Fruit fly (Drosophila melanogaster): ENCODE measurements around the gene p.

p gene

dm6 chr3R:8660661-8661060 is 9.8 kb downstream of the p start, which contains the start of gene bel:
Gene bel, minus strand, starts transcription at chr3R:8660761.
- TF ChIP-seq CrebA (GFP tag; optimal IDR thresholded peaks at IDR 0.05; ENCODE audit: borderline replicate concordance) (no peak), br (GFP tag; optimal IDR thresholded peaks at IDR 0.05) (no peak), lola (GFP tag; optimal IDR thresholded peaks at IDR 0.05) (no peak), HLH106 (tag; optimal IDR thresholded peaks at IDR 0.05) (no peak), Mio (GFP tag; optimal IDR thresholded peaks at IDR 0.05) (no peak), Hnf4 (GFP tag; optimal IDR thresholded peaks at IDR 0.05) (no peak), Rel (GFP tag; optimal IDR thresholded peaks at IDR 0.05) (no peak), Rel (tag; optimal IDR thresholded peaks at IDR 0.05) (no peak), Abd-B (GFP tag; optimal IDR thresholded peaks at IDR 0.05) (no peak), OdsH (GFP tag; optimal IDR thresholded peaks at IDR 0.05) (no peak), Hr78 (GFP tag; optimal IDR thresholded peaks at IDR 0.05) (no peak), Dif (GFP tag; optimal IDR thresholded peaks at IDR 0.05; ENCODE audit: partially characterized antibody) (no peak), CG32264 (GFP tag; optimal IDR thresholded peaks at IDR 0.05) (no peak)

dm6 chr3R:8659907-8660660 is 10.4 kb downstream of the p start:
- TF ChIP-seq Dif (GFP tag; optimal IDR thresholded peaks at IDR 0.05; ENCODE audit: partially characterized antibody) (peak; percentile 42), dl (GFP tag; optimal IDR thresholded peaks at IDR 0.05; ENCODE audit: insufficient read depth in 1 of 2, partially characterized antibody in 2 of 2) (no peak), foxo (GFP tag; optimal IDR thresholded peaks at IDR 0.05) (peak in 1 of 2 experiments; percentile 46), ey (GFP tag; optimal IDR thresholded peaks at IDR 0.05) (peak; percentile 2), h (GFP tag; optimal IDR thresholded peaks at IDR 0.05) (peak; percentile 93), Myc (optimal IDR thresholded peaks at IDR 0.05) (peak; percentile 50), fru (GFP tag; optimal IDR thresholded peaks at IDR 0.05) (peak; percentile 15), Hr78 (GFP tag; optimal IDR thresholded peaks at IDR 0.05) (no peak), Jra (GFP tag; optimal IDR thresholded peaks at IDR 0.05) (no peak), Sp1 (GFP tag; optimal IDR thresholded peaks at IDR 0.05) (peak; percentile 60), Hr83 (GFP tag; optimal IDR thresholded peaks at IDR 0.05; ENCODE audit: poor library complexity, severe bottlenecking) (peak; percentile 32), Rel (GFP tag; optimal IDR thresholded peaks at IDR 0.05) (no peak), Rel (tag; optimal IDR thresholded peaks at IDR 0.05) (peak; percentile 63), Hnf4 (GFP tag; optimal IDR thresholded peaks at IDR 0.05) (peak; percentile 29), rgr (GFP tag; optimal IDR thresholded peaks at IDR 0.05) (peak; percentile 68), Dfd (GFP tag; optimal IDR thresholded peaks at IDR 0.05) (no peak), br (GFP tag; optimal IDR thresholded peaks at IDR 0.05) (peak; percentile 12), HLH106 (tag; optimal IDR thresholded peaks at IDR 0.05) (peak; percentile 38)

- no peak for TF ChIP-seq sage (GFP tag; optimal IDR thresholded peaks at IDR 0.05)
- no peak for TF ChIP-seq pan (optimal IDR thresholded peaks at IDR 0.05)
- no peak for TF ChIP-seq GATAd (GFP tag; optimal IDR thresholded peaks at IDR 0.05)
- TF ChIP-seq Hnf4 (GFP tag; optimal IDR thresholded peaks at IDR 0.05), result peak; percentile 54
- no peak for TF ChIP-seq Vsx2 (GFP tag; optimal IDR thresholded peaks at IDR 0.05; ENCODE audit: partially characterized antibody)
- TF ChIP-seq ey (GFP tag; optimal IDR thresholded peaks at IDR 0.05), result peak; percentile 65
- TF ChIP-seq HLH106 (tag; optimal IDR thresholded peaks at IDR 0.05), result peak; percentile 49
- no peak for TF ChIP-seq lola (GFP tag; optimal IDR thresholded peaks at IDR 0.05)
- TF ChIP-seq Dfd (GFP tag; optimal IDR thresholded peaks at IDR 0.05), result no peak
- peak; percentile 36 for TF ChIP-seq Jra (GFP tag; optimal IDR thresholded peaks at IDR 0.05)
- peak; percentile 56 for TF ChIP-seq brk (GFP tag; optimal IDR thresholded peaks at IDR 0.05)
- TF ChIP-seq CG9705 (GFP tag; optimal IDR thresholded peaks at IDR 0.05), result peak; percentile 46
- peak; percentile 63 for TF ChIP-seq Sp1 (GFP tag; optimal IDR thresholded peaks at IDR 0.05)
- no peak for TF ChIP-seq Abd-B (GFP tag; optimal IDR thresholded peaks at IDR 0.05)
- no peak for TF ChIP-seq Mio (GFP tag; optimal IDR thresholded peaks at IDR 0.05)
- TF ChIP-seq dmrt93B (GFP tag; optimal IDR thresholded peaks at IDR 0.05), result peak; percentile 13
- no peak for TF ChIP-seq CrebA (GFP tag; optimal IDR thresholded peaks at IDR 0.05; ENCODE audit: borderline replicate concordance)
- TF ChIP-seq Rel (GFP tag; optimal IDR thresholded peaks at IDR 0.05), result peak; percentile 46
- peak; percentile 54 for TF ChIP-seq Rel (tag; optimal IDR thresholded peaks at IDR 0.05)
- TF ChIP-seq dl (GFP tag; optimal IDR thresholded peaks at IDR 0.05; ENCODE audit: insufficient read depth in 1 of 2, partially characterized antibody in 2 of 2), result peak in 1 of 2 experiments; percentile 12
- peak; percentile 66 for TF ChIP-seq woc (GFP tag; optimal IDR thresholded peaks at IDR 0.05)
- no peak for TF ChIP-seq sv (GFP tag; optimal IDR thresholded peaks at IDR 0.05)
- TF ChIP-seq tai (GFP tag; optimal IDR thresholded peaks at IDR 0.05), result no peak
- no peak for TF ChIP-seq Dif (GFP tag; optimal IDR thresholded peaks at IDR 0.05; ENCODE audit: partially characterized antibody)
- TF ChIP-seq usp (GFP tag; optimal IDR thresholded peaks at IDR 0.05), result no peak
- TF ChIP-seq rgr (GFP tag; optimal IDR thresholded peaks at IDR 0.05), result peak; percentile 60
- peak in 1 of 2 experiments; percentile 70 for TF ChIP-seq foxo (GFP tag; optimal IDR thresholded peaks at IDR 0.05)
- TF ChIP-seq Myc (optimal IDR thresholded peaks at IDR 0.05), result no peak
- peak; percentile 74 for TF ChIP-seq h (GFP tag; optimal IDR thresholded peaks at IDR 0.05)
- no peak for TF ChIP-seq jim (GFP tag; optimal IDR thresholded peaks at IDR 0.05)
- peak; percentile 54 for TF ChIP-seq psq (GFP tag; optimal IDR thresholded peaks at IDR 0.05)
- peak; percentile 48 for TF ChIP-seq OdsH (GFP tag; optimal IDR thresholded peaks at IDR 0.05)
- peak; percentile 36 for TF ChIP-seq fru (GFP tag; optimal IDR thresholded peaks at IDR 0.05)
- TF ChIP-seq CG32264 (GFP tag; optimal IDR thresholded peaks at IDR 0.05), result no peak
- peak; percentile 60 for TF ChIP-seq N (GFP tag; optimal IDR thresholded peaks at IDR 0.05)
- TF ChIP-seq Hr78 (GFP tag; optimal IDR thresholded peaks at IDR 0.05), result no peak
- peak; percentile 75 for TF ChIP-seq Hr83 (GFP tag; optimal IDR thresholded peaks at IDR 0.05; ENCODE audit: poor library complexity, severe bottlenecking)
- TF ChIP-seq br (GFP tag; optimal IDR thresholded peaks at IDR 0.05), result peak; percentile 58
Measured at dm6 chr3R:8659200-8659897, 11.1 kb downstream of the p start.
